Worm (Caenorhabditis elegans): ENCODE results near the gene R11G1.11.

DNA sequence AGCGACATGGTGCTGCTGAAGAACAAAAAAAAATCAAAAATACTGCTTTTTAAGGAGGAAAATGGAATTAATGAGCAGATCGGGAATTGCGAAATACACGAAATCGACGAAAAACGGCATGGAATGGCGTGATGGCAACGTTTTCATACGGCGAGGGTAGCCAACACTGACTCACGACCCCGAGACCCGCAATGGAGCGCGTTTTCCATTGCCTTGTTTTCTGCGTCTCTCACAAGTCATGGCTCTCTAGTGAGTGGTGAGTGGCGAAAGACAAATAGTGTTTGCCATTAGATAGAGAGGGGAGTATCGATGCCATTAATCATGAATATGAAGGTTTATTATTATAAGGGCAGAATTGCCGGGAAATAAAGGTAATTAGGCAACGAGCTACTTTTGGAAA is 49.0 kb upstream of the R11G1.11 start, which contains the start of gene C18B2.4:
- peak; percentile 41 for TF ChIP-seq W03F9.2 (tag; optimal IDR thresholded peaks at IDR 0.05)
- TF ChIP-seq dao-5 (tag; optimal IDR thresholded peaks at IDR 0.05), result no peak
- TF ChIP-seq him-1 (tag; optimal IDR thresholded peaks at IDR 0.05), result no peak

All from whole organism, L4/young adult.